Fruit fly (Drosophila melanogaster) whole organism, embryonic: ENCODE measurements around the gene ana1.

Source experiments
- Antp ChIP-seq: fragments of 200-800 bp; sonication (Bioruptor generic); optimal IDR thresholded peaks from 3 replicates; lab custom pipeline; 2016; ENCODE audit warnings: missing biosample characterization, missing genetic modification characterization
- Bdp1 ChIP-seq: fragments of 200-800 bp; sonication (Bioruptor generic); optimal IDR thresholded peaks from 3 replicates; lab custom pipeline; 2016; ENCODE audit warnings: missing biosample characterization, missing genetic modification characterization
- Bgb ChIP-seq: fragments of 200-800 bp; sonication (Bioruptor generic); IDR thresholded peaks from 2 replicates; pipeline ENCODE4 v1.3.6; 2022; ENCODE audit warnings: missing biosample characterization, missing genetic modification characterization; ENCODE audit not compliant: partially characterized antibody
- CG11398 ChIP-seq: fragments of 200-800 bp; sonication (Bioruptor generic); optimal IDR thresholded peaks from 2 replicates; lab custom pipeline; 2016; ENCODE audit warnings: missing biosample characterization, missing genetic modification characterization
- CG12071 ChIP-seq: fragments of 200-800 bp; sonication (Bioruptor generic); optimal IDR thresholded peaks from 3 replicates; lab custom pipeline; 2018; ENCODE audit warnings: missing biosample characterization, mild to moderate bottlenecking, missing genetic modification characterization
- CG14014 ChIP-seq: fragments of 200-800 bp; sonication (Bioruptor generic); IDR thresholded peaks from 2 replicates; pipeline ENCODE4 v1.3.6; 2022; ENCODE audit warnings: missing biosample characterization, missing genetic modification characterization
- CG14710 ChIP-seq: fragments of 200-800 bp; sonication (Bioruptor generic); optimal IDR thresholded peaks from 3 replicates; lab custom pipeline; 2019; ENCODE audit warnings: missing biosample characterization, mild to moderate bottlenecking, missing genetic modification characterization, moderate library complexity
- CG15601 ChIP-seq: fragments of 200-800 bp; sonication (Bioruptor generic); optimal IDR thresholded peaks from 3 replicates; lab custom pipeline; 2019; ENCODE audit warnings: missing biosample characterization, mild to moderate bottlenecking, missing genetic modification characterization, moderate library complexity
- CG17328 ChIP-seq: fragments of 200-800 bp; sonication (Bioruptor generic); IDR thresholded peaks from 2 replicates; pipeline ENCODE4 v1.3.6; 2022; ENCODE audit warnings: missing biosample characterization, missing genetic modification characterization
- CG18262 ChIP-seq: fragments of 200-800 bp; optimal IDR thresholded peaks from 3 replicates; lab custom pipeline; 2019; ENCODE audit warnings: missing biosample characterization, mild to moderate bottlenecking, missing genetic modification characterization, moderate library complexity
- CG2116 ChIP-seq: fragments of 200-800 bp; sonication (Bioruptor generic); optimal IDR thresholded peaks from 3 replicates; lab custom pipeline; 2018; ENCODE audit warnings: missing biosample characterization, mild to moderate bottlenecking, missing genetic modification characterization
- CG2120 ChIP-seq: fragments of 200-800 bp; sonication (Bioruptor generic); optimal IDR thresholded peaks from 3 replicates; lab custom pipeline; 2016; ENCODE audit warnings: missing biosample characterization, missing genetic modification characterization
- CG3163 ChIP-seq: fragments of 200-800 bp; sonication (Bioruptor generic); optimal IDR thresholded peaks from 3 replicates; lab custom pipeline; 2016; ENCODE audit warnings: missing biosample characterization, missing genetic modification characterization
- CG34376 ChIP-seq: fragments of 200-800 bp; sonication (Bioruptor generic); optimal IDR thresholded peaks from 2 replicates; lab custom pipeline; 2018; ENCODE audit warnings: missing biosample characterization, mild to moderate bottlenecking, missing genetic modification characterization
- CG3726 ChIP-seq: fragments of 200-800 bp; sonication (Bioruptor generic); IDR thresholded peaks from 3 replicates; pipeline ENCODE4, ENCODE4 v1.3.6; 2022; ENCODE audit warnings: missing biosample characterization, missing genetic modification characterization
- CG4424 ChIP-seq: fragments of 200-800 bp; sonication (Bioruptor generic); optimal IDR thresholded peaks from 3 replicates; lab custom pipeline; 2016; ENCODE audit warnings: missing biosample characterization, missing genetic modification characterization
- CG6254 ChIP-seq: fragments of 200-800 bp; sonication (Bioruptor generic); optimal IDR thresholded peaks from 3 replicates; lab custom pipeline; 2017; ENCODE audit warnings: mild to moderate bottlenecking, missing biosample characterization, missing genetic modification reagents, missing genetic modification characterization
- CG7271 ChIP-seq: fragments of 200-800 bp; sonication (Bioruptor generic); optimal IDR thresholded peaks from 2 replicates; lab custom pipeline; 2018; ENCODE audit warnings: missing biosample characterization, mild to moderate bottlenecking, missing genetic modification characterization, moderate library complexity
- CG7556 ChIP-seq: fragments of 200-800 bp; sonication (Bioruptor generic); optimal IDR thresholded peaks from 2 replicates; lab custom pipeline; 2017; ENCODE audit warnings: missing biosample characterization, mild to moderate bottlenecking, missing genetic modification characterization
- Chrac-16 ChIP-seq: fragments of 200-800 bp; sonication (Bioruptor generic); optimal IDR thresholded peaks from 3 replicates; lab custom pipeline; 2016; ENCODE audit warnings: missing biosample characterization, missing genetic modification characterization
- CrebB ChIP-seq: fragments of 200-800 bp; sonication (Bioruptor generic); optimal IDR thresholded peaks from 3 replicates; lab custom pipeline; 2018; ENCODE audit warnings: missing biosample characterization, mild to moderate bottlenecking, missing genetic modification characterization
- HLH3B ChIP-seq: fragments of 200-800 bp; sonication (Bioruptor generic); IDR thresholded peaks from 2 replicates; pipeline ENCODE4 v1.3.6; 2022; ENCODE audit warnings: missing biosample characterization, missing genetic modification characterization
- Hr78 ChIP-seq, 2 experiments: fragments of 200-800 bp in 1 of 2; fragments of >200 bp in 1 of 2; sonication (Bioruptor generic) in 1 of 2; optimal IDR thresholded peaks; 2 replicates each; lab custom pipeline; 2017 to 2019; ENCODE audit warnings: missing biosample characterization in 2 of 2, missing genetic modification characterization in 2 of 2, mild to moderate bottlenecking in 1 of 2, moderate library complexity in 1 of 2
- MBD-R2 ChIP-seq: fragments of 200-800 bp; sonication (Bioruptor generic); IDR thresholded peaks from 2 replicates; pipeline ENCODE4 v1.3.6; 2022; ENCODE audit warnings: missing biosample characterization, missing genetic modification characterization
- MESR4 ChIP-seq: fragments of 200-800 bp; sonication (Bioruptor generic); optimal IDR thresholded peaks from 2 replicates; lab custom pipeline; 2018; ENCODE audit warnings: missing biosample characterization, mild to moderate bottlenecking, missing genetic modification characterization, moderate library complexity
- Myb ChIP-seq: fragments of 200-800 bp; sonication (Bioruptor generic); optimal IDR thresholded peaks from 2 replicates; lab custom pipeline; 2016; ENCODE audit warnings: missing biosample characterization, missing genetic modification characterization
- NK7.1 ChIP-seq: fragments of 200-800 bp; sonication (Bioruptor generic); optimal IDR thresholded peaks from 3 replicates; lab custom pipeline; 2016; ENCODE audit warnings: missing biosample characterization, missing genetic modification characterization
- Oaz ChIP-seq: fragments of 200-800 bp; sonication (Bioruptor generic); IDR thresholded peaks from 2 replicates; pipeline ENCODE4 v1.3.6; 2022; ENCODE audit warnings: missing biosample characterization, missing genetic modification characterization
- Sry-β ChIP-seq: fragments of 200-800 bp; sonication (Bioruptor generic); optimal IDR thresholded peaks from 2 replicates; lab custom pipeline; 2018; ENCODE audit warnings: missing biosample characterization, mild to moderate bottlenecking, missing genetic modification characterization, moderate library complexity
- TFAM ChIP-seq: fragments of 200-800 bp; sonication (Bioruptor generic); optimal IDR thresholded peaks from 2 replicates; lab custom pipeline; 2017; ENCODE audit warnings: missing biosample characterization, missing genetic modification characterization, inconsistent platforms
- Trl ChIP-seq, 3 experiments: fragments of >200 bp in 2 of 3; fragments of 200-800 bp in 1 of 3; sonication (Bioruptor generic) in 1 of 3; optimal IDR thresholded peaks; 2 replicates in 1 of 3; 3 replicates in 2 of 3; lab custom pipeline; 2016 to 2017; ENCODE audit warnings: missing biosample characterization in 1 of 3, missing genetic modification characterization in 1 of 3
- ara ChIP-seq: fragments of 200-800 bp; sonication (Bioruptor generic); IDR thresholded peaks from 2 replicates; pipeline ENCODE4 v1.3.6; 2022; ENCODE audit warnings: missing biosample characterization, missing genetic modification characterization
- ato ChIP-seq: fragments of 200-800 bp; sonication (Bioruptor generic); IDR thresholded peaks from 2 replicates; pipeline ENCODE4 v1.3.6; 2022; ENCODE audit warnings: missing biosample characterization, missing genetic modification characterization; ENCODE audit not compliant: partially characterized antibody
- bcd ChIP-seq: fragments of 200-800 bp; sonication (Bioruptor generic); optimal IDR thresholded peaks from 2 replicates; lab custom pipeline; 2017; ENCODE audit warnings: missing biosample characterization, mild to moderate bottlenecking, missing genetic modification characterization
- btn ChIP-seq: fragments of 200-800 bp; sonication (Bioruptor generic); optimal IDR thresholded peaks from 2 replicates; lab custom pipeline; 2016; ENCODE audit warnings: missing biosample characterization, missing genetic modification characterization
- cad ChIP-seq: fragments of >200 bp; optimal IDR thresholded peaks from 2 replicates; lab custom pipeline; 2017; ENCODE audit warnings: missing biosample characterization, missing genetic modification characterization
- danr ChIP-seq: fragments of 200-800 bp; sonication (Bioruptor generic); IDR thresholded peaks from 2 replicates; pipeline ENCODE4 v1.3.6; 2022; ENCODE audit warnings: missing biosample characterization, missing genetic modification characterization
- gsb ChIP-seq: fragments of 200-800 bp; sonication (Bioruptor generic); IDR thresholded peaks from 2 replicates; pipeline ENCODE4 v1.3.6; 2022; ENCODE audit warnings: missing biosample characterization, missing genetic modification characterization
- gsb-n ChIP-seq: fragments of 200-800 bp; sonication (Bioruptor generic); optimal IDR thresholded peaks from 3 replicates; lab custom pipeline; 2018; ENCODE audit warnings: missing biosample characterization, mild to moderate bottlenecking, missing genetic modification characterization
- gt ChIP-seq: fragments of 200-800 bp; sonication (Bioruptor generic); IDR thresholded peaks from 2 replicates; pipeline ENCODE4 v1.3.6; 2022; ENCODE audit warnings: missing biosample characterization, missing genetic modification characterization
- hkb ChIP-seq, 2 experiments: fragments of 200-800 bp in 1 of 2; fragments of >200 bp in 1 of 2; sonication (Bioruptor generic) in 1 of 2; IDR thresholded peaks in 1 of 2; optimal IDR thresholded peaks in 1 of 2; 2 replicates each; pipeline versions ENCODE4 v1.3.6 to Lab custom; 2017 to 2022; ENCODE audit warnings: missing biosample characterization in 1 of 2, missing genetic modification characterization in 1 of 2
- lola ChIP-seq, 3 experiments: fragments of >200 bp in 2 of 3; fragments of 200-800 bp in 1 of 3; sonication (Bioruptor generic) in 1 of 3; optimal IDR thresholded peaks; 2 replicates each; lab custom pipeline; 2017 to 2019; ENCODE audit warnings: missing biosample characterization in 3 of 3, missing genetic modification characterization in 3 of 3, mild to moderate bottlenecking in 1 of 3, moderate library complexity in 1 of 3
- nerfin-1 ChIP-seq: fragments of 200-800 bp; sonication (Bioruptor generic); optimal IDR thresholded peaks from 3 replicates; lab custom pipeline; 2019; ENCODE audit warnings: missing biosample characterization, mild to moderate bottlenecking, missing genetic modification characterization, moderate library complexity
- onecut ChIP-seq: fragments of 200-800 bp; sonication (Bioruptor generic); IDR thresholded peaks from 2 replicates; pipeline ENCODE4 v1.3.6; 2022; ENCODE audit warnings: missing biosample characterization, missing genetic modification characterization
- pan ChIP-seq, 4 experiments: fragments of >200 bp in 3 of 4; fragments of 200-800 bp in 1 of 4; sonication (Bioruptor generic) in 1 of 4; optimal IDR thresholded peaks in 3 of 4; IDR thresholded peaks in 1 of 4; 2 replicates each; pipeline versions ENCODE4 v1.3.6 to Lab custom; 2017 to 2022; ENCODE audit warnings: missing biosample characterization in 2 of 4, missing genetic modification characterization in 2 of 4, mixed read lengths in 1 of 4
- prd ChIP-seq, 3 experiments: fragments of >200 bp in 2 of 3; fragments of 200-800 bp in 1 of 3; sonication (Bioruptor generic) in 1 of 3; optimal IDR thresholded peaks in 2 of 3; IDR thresholded peaks in 1 of 3; 2 replicates in 2 of 3; 3 replicates in 1 of 3; pipeline versions ENCODE4 v1.3.6 to Lab custom; 2017 to 2022; ENCODE audit warnings: missing biosample characterization in 1 of 3, missing genetic modification characterization in 1 of 3
- ro ChIP-seq: fragments of 200-800 bp; sonication (Bioruptor generic); IDR thresholded peaks from 2 replicates; pipeline ENCODE4 v1.3.6; 2022; ENCODE audit warnings: missing biosample characterization, missing genetic modification characterization
- seq ChIP-seq: fragments of 200-800 bp; sonication (Bioruptor generic); IDR thresholded peaks from 2 replicates; pipeline ENCODE4 v1.3.6; 2022; ENCODE audit warnings: missing biosample characterization, missing genetic modification characterization
- ssp ChIP-seq: fragments of 200-800 bp; sonication (Bioruptor generic); IDR thresholded peaks from 2 replicates; pipeline ENCODE4 v1.3.6; 2022; ENCODE audit warnings: missing biosample characterization, missing genetic modification characterization
- sug ChIP-seq: fragments of 200-800 bp; optimal IDR thresholded peaks from 2 replicates; lab custom pipeline; 2019; ENCODE audit warnings: missing biosample characterization, mild to moderate bottlenecking, missing genetic modification characterization, moderate library complexity

Gene ana1

dm6 chr3R:24527845-24528244, 2.5 kb upstream of the ana1 start, which contains the start of gene CG6607 (continued):
- no peak for TF ChIP-seq gsb-n
- TF ChIP-seq danr (GFP tag; lab: Robert Waterston, UW), result no peak
- TF ChIP-seq CG6254, result no peak
- TF ChIP-seq Antp (GFP tag; lab: Kevin White, UChicago), result no peak
- no peak for TF ChIP-seq CG14014 (GFP tag; lab: Robert Waterston, UW)
- no peak for TF ChIP-seq prd (optimal IDR thresholded peaks at IDR 0.05; lab: Kevin White, UChicago)
- TF ChIP-seq prd (GFP tag; IDR thresholded peaks at IDR 0.05; lab: Robert Waterston, UW), result no peak
- TF ChIP-seq cad (GFP tag; lab: Kevin White, UChicago), result no peak
- TF ChIP-seq CG7556 (GFP tag; lab: Kevin White, UChicago), result no peak
- peak; percentile 64 for TF ChIP-seq MESR4 (GFP tag; lab: Kevin White, UChicago)
- TF ChIP-seq Myb (GFP tag; lab: Kevin White, UChicago), result peak; percentile 96
- no peak for TF ChIP-seq bcd (GFP tag; lab: Kevin White, UChicago)
- TF ChIP-seq CG12071, result no peak
- TF ChIP-seq Chrac-16 (GFP tag; lab: Kevin White, UChicago), result no peak
- TF ChIP-seq ssp (GFP tag; lab: Robert Waterston, UW), result no peak
- no peak for TF ChIP-seq CG3726 (GFP tag; lab: Robert Waterston, UW)
- peak; percentile 47; the same call in 1 of the 2 replicates for TF ChIP-seq ato (GFP tag; lab: Robert Waterston, UW)
- no peak for TF ChIP-seq CG11398 (GFP tag; lab: Kevin White, UChicago)
- no peak for TF ChIP-seq CG4424 (GFP tag; lab: Kevin White, UChicago)
- TF ChIP-seq HLH3B (GFP tag; lab: Robert Waterston, UW), result no peak
- no peak for TF ChIP-seq lola (GFP tag; optimal IDR thresholded peaks at IDR 0.05; lab: Kevin White, UChicago)
- TF ChIP-seq nerfin-1 (tag; lab: Kevin White, UChicago), result no peak
- TF ChIP-seq btn, result no peak
- no peak for TF ChIP-seq Oaz (GFP tag; lab: Robert Waterston, UW)
- TF ChIP-seq onecut (GFP tag; lab: Robert Waterston, UW), result no peak
- no peak for TF ChIP-seq NK7.1
- no peak for TF ChIP-seq CG3163
- no peak for TF ChIP-seq CG34376 (GFP tag; lab: Kevin White, UChicago)
- no peak for TF ChIP-seq CrebB
- TF ChIP-seq ro (GFP tag; lab: Robert Waterston, UW), result no peak
- no peak for TF ChIP-seq hkb (optimal IDR thresholded peaks at IDR 0.05; lab: Kevin White, UChicago)
- TF ChIP-seq hkb (GFP tag; IDR thresholded peaks at IDR 0.05; lab: Robert Waterston, UW), result no peak
- no peak for TF ChIP-seq Hr78 (GFP tag; optimal IDR thresholded peaks at IDR 0.05; lab: Kevin White, UChicago)
- TF ChIP-seq gsb (GFP tag; lab: Robert Waterston, UW), result no peak
- peak; percentile 24 for TF ChIP-seq CG14710
- peak; percentile 63 for TF ChIP-seq CG2116 (GFP tag; lab: Kevin White, UChicago)
- TF ChIP-seq Bdp1, result no peak
- TF ChIP-seq CG15601, result no peak
- TF ChIP-seq sug, result no peak
- TF ChIP-seq MBD-R2, result peak; percentile 69
- no peak for TF ChIP-seq CG2120 (GFP tag; lab: Kevin White, UChicago)
- peak; percentile 33; the same call in 1 of the 2 replicates for TF ChIP-seq Bgb
- TF ChIP-seq gt (GFP tag; lab: Robert Waterston, UW), result no peak
- no peak for TF ChIP-seq TFAM (GFP tag; lab: Kevin White, UChicago)
- no peak for TF ChIP-seq Sry-β (GFP tag; lab: Kevin White, UChicago)
- no peak for TF ChIP-seq CG7271 (tag; lab: Kevin White, UChicago)
- no peak for TF ChIP-seq CG17328 (GFP tag; lab: Robert Waterston, UW)
- TF ChIP-seq seq (GFP tag; lab: Robert Waterston, UW), result no peak
- no peak for TF ChIP-seq ara (GFP tag; lab: Robert Waterston, UW)
- TF ChIP-seq CG18262 (tag; lab: Kevin White, UChicago), result no peak
- no peak for TF ChIP-seq Trl (optimal IDR thresholded peaks at IDR 0.05; lab: Kevin White, UChicago)
- no peak for TF ChIP-seq Trl (GFP tag; optimal IDR thresholded peaks at IDR 0.05; lab: Kevin White, UChicago)
- no peak for TF ChIP-seq pan (optimal IDR thresholded peaks at IDR 0.05; lab: Kevin White, UChicago)
- TF ChIP-seq pan (GFP tag; optimal IDR thresholded peaks at IDR 0.05 in 1 of 2, IDR thresholded peaks at IDR 0.05 in 1 of 2), result no peak
